Worm (Caenorhabditis elegans) whole organism, L4/young adult: ENCODE measurements around the gene Y6G8.15.

Source experiments
- W03F9.2 ChIP-seq: fragments of 150-350 bp; optimal IDR thresholded peaks from 2 replicates; lab custom pipeline; 2014; ENCODE audit warnings: missing biosample characterization, missing genetic modification characterization
- dao-5 ChIP-seq: sonication (generic microtip); optimal IDR thresholded peaks from 2 replicates; lab custom pipeline; 2016; ENCODE audit warnings: missing genotype, missing genetic modification characterization, moderate library complexity, missing compliant biosample characterization
- him-1 ChIP-seq: sonication (generic microtip); optimal IDR thresholded peaks from 2 replicates; lab custom pipeline; 2016; ENCODE audit warnings: missing genotype, missing genetic modification reagents, missing genetic modification characterization, missing compliant biosample characterization

- TF ChIP-seq him-1 (tag; lab: Kevin White, UChicago) (no peak), W03F9.2 (tag; lab: Kevin White, UChicago) (no peak), dao-5 (tag; lab: Kevin White, UChicago) (no peak)
These were observed 9.9 kb upstream of the Y6G8.15 start, which contains the start of gene Y6G8.8 for ce11 chrV:17620266-17620665.
